Fruit fly (Drosophila melanogaster) whole organism: ENCODE measurements around the gene elB.

Experiments
- CG8478 ChIP-seq: fragments of >200 bp; optimal IDR thresholded peaks from 2 replicates; lab custom pipeline; 2018; ENCODE audit warnings: inconsistent platforms
- Dll ChIP-seq: fragments of >200 bp; optimal IDR thresholded peaks from 2 replicates; lab custom pipeline; 2017
- EcR ChIP-seq, 2 experiments: fragments of >200 bp; optimal IDR thresholded peaks; 2 replicates each; lab custom pipeline; 2017; ENCODE audit warnings: missing biosample characterization in 2 of 2, missing genetic modification characterization in 2 of 2, missing genetic modification reagents in 2 of 2
- pan ChIP-seq: fragments of >200 bp; optimal IDR thresholded peaks from 2 replicates; lab custom pipeline; 2017
- psq ChIP-seq: fragments of >200 bp; optimal IDR thresholded peaks from 2 replicates; lab custom pipeline; 2017
- usp ChIP-seq: fragments of >200 bp; optimal IDR thresholded peaks from 2 replicates; lab custom pipeline; 2017; ENCODE audit warnings: missing biosample characterization, missing genetic modification characterization, mixed read lengths

DNA sequence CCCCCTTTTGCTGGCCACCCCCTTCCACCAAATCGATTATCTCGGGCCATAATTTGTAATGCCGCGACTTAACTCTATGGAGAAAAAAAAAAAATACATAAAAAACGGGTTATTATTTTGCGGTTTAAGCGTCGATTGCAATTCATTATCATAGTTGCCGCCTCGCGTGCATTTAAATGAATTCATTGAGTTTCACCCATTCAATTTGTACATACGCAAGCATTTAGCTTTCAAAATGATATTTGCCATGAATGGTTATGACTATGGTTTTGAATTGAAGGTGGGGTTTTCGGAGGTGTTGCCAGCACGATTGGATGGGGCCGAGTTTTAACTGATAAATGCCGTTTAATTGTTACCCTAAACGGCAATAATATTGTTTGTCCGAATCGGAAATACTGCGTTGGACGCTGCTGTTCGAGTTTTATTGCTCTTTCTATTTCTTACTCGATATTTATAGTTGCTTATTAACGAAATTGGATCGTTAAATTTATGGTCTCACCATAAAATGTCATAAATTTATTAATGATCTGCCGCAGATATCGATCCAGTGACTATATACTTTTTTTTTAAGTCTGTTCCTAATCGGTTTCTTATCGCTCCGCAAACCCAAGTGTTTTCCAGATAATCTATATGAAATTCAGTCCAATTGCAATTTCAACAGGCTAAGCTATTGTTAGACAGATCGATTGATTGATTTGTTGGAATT is 4.5 kb downstream of the elB start:
- TF ChIP-seq psq (lab: Kevin White, UChicago) (no peak), EcR (GFP tag; optimal IDR thresholded peaks at IDR 0.05; lab: Kevin White, UChicago) (no peak), usp (GFP tag; lab: Kevin White, UChicago) (no peak), CG8478 (lab: Kevin White, UChicago) (no peak), pan (lab: Kevin White, UChicago) (no peak), Dll (no peak)
